Fruit fly (Drosophila melanogaster) whole organism, wandering third instar larva: ENCODE measurements around the gene Dnaaf6.

Experiments used
- CrebA ChIP-seq: fragments of 200-800 bp; sonication (Bioruptor generic); optimal IDR thresholded peaks from 2 replicates; lab custom pipeline; 2016; ENCODE audit warnings: missing biosample characterization, mild to moderate bottlenecking, missing genetic modification characterization, borderline replicate concordance
- Mio ChIP-seq: sonication (Bioruptor generic); optimal IDR thresholded peaks from 2 replicates; lab custom pipeline; 2016; ENCODE audit warnings: missing biosample characterization, missing genetic modification characterization
- OdsH ChIP-seq: fragments of 200-800 bp; sonication (Bioruptor generic); optimal IDR thresholded peaks from 2 replicates; lab custom pipeline; 2016; ENCODE audit warnings: missing biosample characterization, mild to moderate bottlenecking, missing genetic modification characterization
- fru ChIP-seq: fragments of 200-800 bp; sonication (Bioruptor generic); optimal IDR thresholded peaks from 3 replicates; lab custom pipeline; 2016; ENCODE audit warnings: missing biosample characterization, mild to moderate bottlenecking, missing genetic modification characterization
- pan ChIP-seq: fragments of >200 bp; optimal IDR thresholded peaks from 2 replicates; lab custom pipeline; 2017

dm6 chr3L:14684468-14684867 is at the start of gene Dnaaf6:
- TF ChIP-seq Mio (GFP tag; lab: Kevin White, UChicago), result no peak
- no peak for TF ChIP-seq pan
- TF ChIP-seq fru (GFP tag; lab: Kevin White, UChicago), result no peak
- no peak for TF ChIP-seq CrebA (GFP tag; lab: Kevin White, UChicago)
- no peak for TF ChIP-seq OdsH
